Worm (Caenorhabditis elegans) whole organism, early embryonic: ENCODE data around the gene T04C12.7.

Experiments used
- B0310.2 ChIP-seq: sonication (generic microtip); optimal IDR thresholded peaks from 2 replicates; lab custom pipeline; 2016; ENCODE audit warnings: mild to moderate bottlenecking, missing genetic modification characterization, missing compliant biosample characterization
- F13C5.2 ChIP-seq: sonication (generic microtip); optimal IDR thresholded peaks from 2 replicates; lab custom pipeline; 2017; ENCODE audit warnings: mild to moderate bottlenecking, missing genetic modification characterization, inconsistent platforms, missing compliant biosample characterization
- aly-1 ChIP-seq: sonication (generic microtip); optimal IDR thresholded peaks from 2 replicates; lab custom pipeline; 2016; ENCODE audit warnings: missing genetic modification characterization, missing compliant biosample characterization
- ama-1 ChIP-seq: fragments of 150-350 bp; optimal IDR thresholded peaks from 2 replicates; lab custom pipeline; 2014
- ceh-13 ChIP-seq: fragments of 200-800 bp; sonication (Bioruptor generic); optimal IDR thresholded peaks from 2 replicates; lab custom pipeline; 2018; ENCODE audit warnings: mild to moderate bottlenecking, missing genetic modification characterization, missing compliant biosample characterization
- ets-7 ChIP-seq: sonication (generic microtip); optimal IDR thresholded peaks from 2 replicates; lab custom pipeline; 2016; ENCODE audit warnings: missing genotype, missing genetic modification characterization, missing compliant biosample characterization
- flt-1 ChIP-seq: fragments of 200-800 bp; sonication (Bioruptor generic); IDR thresholded peaks from 2 replicates; pipeline ENCODE4 v1.3.6; 2022; ENCODE audit warnings: missing genetic modification characterization, missing compliant biosample characterization
- hmbx-1 ChIP-seq: sonication (generic microtip); optimal IDR thresholded peaks from 2 replicates; lab custom pipeline; 2016; ENCODE audit warnings: mild to moderate bottlenecking, missing genetic modification characterization, missing compliant biosample characterization
- hnd-1 ChIP-seq: sonication (generic microtip); optimal IDR thresholded peaks from 2 replicates; lab custom pipeline; 2016; ENCODE audit warnings: missing genetic modification characterization, missing compliant biosample characterization
- pes-1 ChIP-seq: fragments of 200-800 bp; sonication (Bioruptor generic); IDR thresholded peaks from 2 replicates; pipeline ENCODE4 v1.3.6; 2022; ENCODE audit warnings: missing genetic modification reagents, missing genetic modification characterization, missing compliant biosample characterization
- scrt-1 ChIP-seq: fragments of 200-800 bp; sonication (Bioruptor generic); IDR thresholded peaks from 2 replicates; pipeline ENCODE4 v1.3.6; 2022; ENCODE audit warnings: missing genetic modification characterization, missing compliant biosample characterization
- tbx-37 ChIP-seq: fragments of 200-800 bp; sonication (Bioruptor generic); conservative IDR thresholded peaks from 2 replicates; pipeline ENCODE4 v1.3.6; 2022; ENCODE audit warnings: missing genetic modification reagents, missing genetic modification characterization, missing compliant biosample characterization

DNA sequence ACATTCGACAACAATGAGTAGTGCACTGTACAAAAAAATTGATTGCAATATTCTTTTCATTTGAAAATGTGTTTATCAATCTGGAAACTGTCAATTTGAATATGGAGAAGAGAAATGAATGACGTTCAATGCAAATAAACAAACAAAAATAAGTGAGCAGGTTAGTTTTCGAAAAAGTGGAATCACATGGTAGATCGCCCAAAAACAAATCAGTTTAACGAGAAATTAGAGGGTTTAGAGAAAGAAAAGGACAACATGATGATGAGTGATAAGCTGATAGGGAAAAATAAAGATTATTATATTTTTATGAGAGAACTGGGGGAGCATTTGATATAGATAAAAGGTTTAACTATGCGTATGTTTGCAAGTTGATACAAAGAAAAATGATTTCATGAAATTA is 15.3 kb downstream of the T04C12.7 start, which contains the start of gene T04C12.8:
- no peak for TF ChIP-seq tbx-37 (GFP tag; lab: Robert Waterston, UW)
- no peak for TF ChIP-seq ama-1 (lab: Kevin White, UChicago)
- no peak for TF ChIP-seq B0310.2 (tag; lab: Kevin White, UChicago)
- no peak for TF ChIP-seq ceh-13 (GFP tag; lab: Kevin White, UChicago)
- TF ChIP-seq hmbx-1 (tag; lab: Kevin White, UChicago) = no peak
- TF ChIP-seq aly-1 (tag; lab: Kevin White, UChicago) = no peak
- no peak for TF ChIP-seq F13C5.2 (tag; lab: Kevin White, UChicago)
- TF ChIP-seq scrt-1 (GFP tag; lab: Robert Waterston, UW) = no peak
- no peak for TF ChIP-seq hnd-1 (tag; lab: Kevin White, UChicago)
- no peak for TF ChIP-seq ets-7 (tag; lab: Kevin White, UChicago)
- TF ChIP-seq pes-1 = no peak
- TF ChIP-seq flt-1 (GFP tag; lab: Robert Waterston, UW) = no peak
